Worm (Caenorhabditis elegans) whole organism, late embryonic: Measurements from ENCODE around the gene syd-1.
A peak's percentile ranks its signal among the peaks of the same experiment; 100 is the strongest.

Experiments used
- C08G9.2 ChIP-seq: sonication (generic microtip); optimal IDR thresholded peaks from 2 replicates; lab custom pipeline; 2016; ENCODE audit warnings: mild to moderate bottlenecking, missing genetic modification characterization, moderate library complexity, missing compliant biosample characterization
- F13H6.1 ChIP-seq: sonication (generic microtip); optimal IDR thresholded peaks from 2 replicates; lab custom pipeline; 2016; ENCODE audit warnings: missing genetic modification characterization, missing compliant biosample characterization
- T23F11.4 ChIP-seq: fragments of 200-800 bp; sonication (Bioruptor generic); optimal IDR thresholded peaks from 2 replicates; lab custom pipeline; 2018; ENCODE audit warnings: mild to moderate bottlenecking, missing genetic modification characterization, missing compliant biosample characterization
- Y22D7AL.16 ChIP-seq: sonication (generic microtip); optimal IDR thresholded peaks from 2 replicates; lab custom pipeline; 2016; ENCODE audit warnings: missing genetic modification characterization, missing compliant biosample characterization
- ahr-1 ChIP-seq: sonication (generic microtip); optimal IDR thresholded peaks from 2 replicates; lab custom pipeline; 2016; ENCODE audit warnings: missing genetic modification characterization, missing compliant biosample characterization
- ceh-14 ChIP-seq: sonication (generic microtip); optimal IDR thresholded peaks from 2 replicates; lab custom pipeline; 2016; ENCODE audit warnings: missing genotype, missing genetic modification characterization, missing compliant biosample characterization
- ceh-2 ChIP-seq: sonication (generic microtip); optimal IDR thresholded peaks from 2 replicates; lab custom pipeline; 2016; ENCODE audit warnings: missing genotype, missing genetic modification characterization, missing compliant biosample characterization
- ceh-22 ChIP-seq: sonication (generic microtip); optimal IDR thresholded peaks from 2 replicates; lab custom pipeline; 2017; ENCODE audit warnings: missing biosample characterization, missing genetic modification characterization
- ceh-30 ChIP-seq: fragments of 150-350 bp; optimal IDR thresholded peaks from 2 replicates; lab custom pipeline; 2014; ENCODE audit warnings: missing biosample characterization, missing genetic modification characterization
- ceh-31 ChIP-seq: sonication (generic microtip); optimal IDR thresholded peaks from 2 replicates; lab custom pipeline; 2016; ENCODE audit warnings: missing genetic modification characterization, missing compliant biosample characterization
- ceh-48 ChIP-seq: sonication (generic microtip); optimal IDR thresholded peaks from 2 replicates; lab custom pipeline; 2016; ENCODE audit warnings: missing genetic modification characterization, inconsistent platforms, missing compliant biosample characterization
- ceh-6 ChIP-seq: fragments of 200-800 bp; sonication (Bioruptor generic); optimal IDR thresholded peaks from 2 replicates; lab custom pipeline; 2018; ENCODE audit warnings: mild to moderate bottlenecking, missing genetic modification characterization, missing compliant biosample characterization
- ceh-9 ChIP-seq: sonication (generic microtip); optimal IDR thresholded peaks from 2 replicates; lab custom pipeline; 2016; ENCODE audit warnings: mild to moderate bottlenecking, missing genetic modification characterization, inconsistent platforms, missing compliant biosample characterization
- che-1 ChIP-seq: sonication (generic microtip); optimal IDR thresholded peaks from 2 replicates; lab custom pipeline; 2016; ENCODE audit warnings: mild to moderate bottlenecking, missing genetic modification characterization, missing compliant biosample characterization
- dmd-4 ChIP-seq: sonication (generic microtip); optimal IDR thresholded peaks from 2 replicates; lab custom pipeline; 2016; ENCODE audit warnings: borderline replicate concordance, missing genetic modification characterization, missing compliant biosample characterization
- elt-2 ChIP-seq: sonication (generic microtip); optimal IDR thresholded peaks from 2 replicates; lab custom pipeline; 2016; ENCODE audit warnings: missing genetic modification reagents, missing genetic modification characterization, missing compliant biosample characterization
- eyg-1 ChIP-seq: sonication (generic microtip); optimal IDR thresholded peaks from 2 replicates; lab custom pipeline; 2016; ENCODE audit warnings: missing genotype, missing genetic modification characterization, missing compliant biosample characterization
- fax-1 ChIP-seq: sonication (generic microtip); optimal IDR thresholded peaks from 2 replicates; lab custom pipeline; 2016; ENCODE audit warnings: missing genotype, missing genetic modification characterization, missing compliant biosample characterization
- fkh-10 ChIP-seq: fragments of 150-350 bp; optimal IDR thresholded peaks from 2 replicates; lab custom pipeline; 2014; ENCODE audit warnings: missing biosample characterization, missing genetic modification reagents, missing genetic modification characterization
- hlh-13 ChIP-seq: fragments of 200-800 bp; sonication (Bioruptor generic); optimal IDR thresholded peaks from 2 replicates; lab custom pipeline; 2018; ENCODE audit warnings: mild to moderate bottlenecking, missing genetic modification characterization, missing compliant biosample characterization
- hlh-15 ChIP-seq: sonication (generic microtip); optimal IDR thresholded peaks from 2 replicates; lab custom pipeline; 2016; ENCODE audit warnings: missing genetic modification characterization, missing compliant biosample characterization
- hlh-30 ChIP-seq: sonication (generic microtip); optimal IDR thresholded peaks from 2 replicates; lab custom pipeline; 2017; ENCODE audit warnings: antibody characterized with exemption, missing genetic modification characterization, missing compliant biosample characterization; ENCODE audit not compliant: insufficient read depth
- lin-11 ChIP-seq: fragments of 200-800 bp; sonication (Bioruptor generic); optimal IDR thresholded peaks from 2 replicates; lab custom pipeline; 2018; ENCODE audit warnings: mild to moderate bottlenecking, missing genetic modification characterization, missing compliant biosample characterization
- madf-2 ChIP-seq: sonication (generic microtip); optimal IDR thresholded peaks from 2 replicates; lab custom pipeline; 2017; ENCODE audit warnings: missing genetic modification characterization, missing compliant biosample characterization
- mec-3 ChIP-seq: sonication (generic microtip); optimal IDR thresholded peaks from 2 replicates; lab custom pipeline; 2016; ENCODE audit warnings: borderline replicate concordance, missing genetic modification characterization, missing compliant biosample characterization
- nfya-1 ChIP-seq: sonication (generic microtip); optimal IDR thresholded peaks from 2 replicates; lab custom pipeline; 2017; ENCODE audit warnings: missing genetic modification characterization, mild to moderate bottlenecking, missing compliant biosample characterization, antibody characterized with exemption, moderate library complexity
- nhr-11 ChIP-seq: fragments of 150-350 bp; optimal IDR thresholded peaks from 2 replicates; lab custom pipeline; 2014; ENCODE audit warnings: missing biosample characterization, missing genetic modification characterization
- nhr-232 ChIP-seq: sonication (generic microtip); optimal IDR thresholded peaks from 2 replicates; lab custom pipeline; 2016; ENCODE audit warnings: missing genetic modification characterization, missing compliant biosample characterization
- npax-4 ChIP-seq: sonication (generic microtip); optimal IDR thresholded peaks from 2 replicates; lab custom pipeline; 2016; ENCODE audit warnings: missing genetic modification characterization, missing compliant biosample characterization
- pag-3 ChIP-seq: sonication (generic microtip); optimal IDR thresholded peaks from 2 replicates; lab custom pipeline; 2016; ENCODE audit warnings: missing compliant biosample characterization, missing genetic modification characterization, borderline replicate concordance
- pat-9 ChIP-seq: fragments of 200-800 bp; sonication (Bioruptor generic); optimal IDR thresholded peaks from 2 replicates; lab custom pipeline; 2018; ENCODE audit warnings: mild to moderate bottlenecking, missing genetic modification characterization, moderate library complexity, missing compliant biosample characterization
- pax-1 ChIP-seq: fragments of 150-350 bp; optimal IDR thresholded peaks from 2 replicates; lab custom pipeline; 2014; ENCODE audit warnings: missing biosample characterization, missing genetic modification characterization
- pha-2 ChIP-seq: sonication (generic microtip); optimal IDR thresholded peaks from 2 replicates; lab custom pipeline; 2017; ENCODE audit warnings: mild to moderate bottlenecking, missing genetic modification characterization, missing compliant biosample characterization
- pha-4 ChIP-seq: fragments of 150-350 bp; optimal IDR thresholded peaks from 2 replicates; lab custom pipeline; 2018; ENCODE audit warnings: missing biosample characterization, missing genetic modification reagents, missing genetic modification characterization
- pqm-1 ChIP-seq: sonication (generic microtip); optimal IDR thresholded peaks from 2 replicates; lab custom pipeline; 2016; ENCODE audit warnings: missing genetic modification characterization, missing compliant biosample characterization
- pros-1 ChIP-seq: fragments of 150-350 bp; optimal IDR thresholded peaks from 2 replicates; lab custom pipeline; 2014; ENCODE audit warnings: missing biosample characterization, missing genetic modification reagents, missing genetic modification characterization
- rnt-1 ChIP-seq: sonication (generic microtip); optimal IDR thresholded peaks from 2 replicates; lab custom pipeline; 2016; ENCODE audit warnings: missing genetic modification characterization, missing compliant biosample characterization
- sdc-2 ChIP-seq: sonication (generic microtip); optimal IDR thresholded peaks from 2 replicates; lab custom pipeline; 2016; ENCODE audit warnings: missing genotype, missing genetic modification characterization, missing compliant biosample characterization
- sox-4 ChIP-seq: sonication (generic microtip); optimal IDR thresholded peaks from 2 replicates; lab custom pipeline; 2017; ENCODE audit warnings: mild to moderate bottlenecking, missing genetic modification characterization, inconsistent platforms, missing compliant biosample characterization
- syd-9 ChIP-seq: sonication (generic microtip); optimal IDR thresholded peaks from 2 replicates; lab custom pipeline; 2016; ENCODE audit warnings: mild to moderate bottlenecking, missing genetic modification characterization, moderate library complexity, missing compliant biosample characterization
- tbx-2 ChIP-seq: sonication (generic microtip); optimal IDR thresholded peaks from 2 replicates; lab custom pipeline; 2016; ENCODE audit warnings: missing genetic modification characterization, missing compliant biosample characterization
- ttx-3 ChIP-seq: sonication (generic microtip); optimal IDR thresholded peaks from 2 replicates; lab custom pipeline; 2016; ENCODE audit warnings: missing genetic modification reagents, missing genetic modification characterization, missing compliant biosample characterization
- unc-42 ChIP-seq: sonication (generic microtip); optimal IDR thresholded peaks from 2 replicates; lab custom pipeline; 2016; ENCODE audit warnings: missing genotype, missing genetic modification characterization, missing compliant biosample characterization
- unc-55 ChIP-seq: sonication (generic microtip); optimal IDR thresholded peaks from 2 replicates; lab custom pipeline; 2017; ENCODE audit warnings: missing biosample characterization, missing genetic modification reagents, missing genetic modification characterization
- zip-5 ChIP-seq: sonication (generic microtip); optimal IDR thresholded peaks from 2 replicates; lab custom pipeline; 2016; ENCODE audit warnings: missing genetic modification characterization, missing compliant biosample characterization

syd-1 gene

ce11 chrII:7599357-7599756, 4.6 kb upstream of the syd-1 start, which contains the start of gene npp-21:
Gene npp-21, plus strand, starts transcription at chrII:7599657.
- TF ChIP-seq pha-4 (tag; lab: Kevin White, UChicago) (no peak), tbx-2 (tag; lab: Kevin White, UChicago) (no peak), hlh-13 (GFP tag; lab: Kevin White, UChicago) (no peak), pat-9 (no peak), ceh-2 (tag; lab: Kevin White, UChicago) (no peak), pax-1 (no peak), ceh-6 (GFP tag; lab: Kevin White, UChicago) (no peak), ceh-9 (tag; lab: Kevin White, UChicago) (no peak), pag-3 (tag; lab: Kevin White, UChicago) (no peak), rnt-1 (tag; lab: Kevin White, UChicago) (no peak), sox-4 (tag; lab: Kevin White, UChicago) (no peak), zip-5 (tag; lab: Kevin White, UChicago) (no peak), pha-2 (no peak), ceh-48 (tag; lab: Kevin White, UChicago) (no peak), lin-11 (no peak), ahr-1 (tag; lab: Kevin White, UChicago) (no peak), ceh-14 (no peak), syd-9 (tag; lab: Kevin White, UChicago) (no peak), hlh-30 (tag; lab: Kevin White, UChicago) (no peak)

ce11 chrII:7598702-7599314, 4.1 kb upstream of the syd-1 start, which contains the start of gene pgam-5:
Gene pgam-5, minus strand, starts transcription at chrII:7598752.
- TF ChIP-seq pag-3 (tag; lab: Kevin White, UChicago) (no peak), ceh-6 (GFP tag; lab: Kevin White, UChicago) (no peak), F13H6.1 (tag; lab: Kevin White, UChicago) (no peak), Y22D7AL.16 (tag; lab: Kevin White, UChicago) (no peak), unc-55 (GFP tag; lab: Kevin White, UChicago) (no peak), C08G9.2 (tag; lab: Kevin White, UChicago) (no peak), elt-2 (tag; lab: Kevin White, UChicago) (no peak), nhr-11 (tag; lab: Kevin White, UChicago) (no peak), sox-4 (tag; lab: Kevin White, UChicago) (no peak), hlh-15 (tag; lab: Kevin White, UChicago) (no peak), ceh-31 (tag; lab: Kevin White, UChicago) (no peak), nhr-232 (no peak), ceh-22 (tag; lab: Kevin White, UChicago) (no peak), ttx-3 (tag; lab: Kevin White, UChicago) (no peak), ceh-30 (tag; lab: Kevin White, UChicago) (no peak), madf-2 (tag; lab: Kevin White, UChicago) (no peak), hlh-13 (GFP tag; lab: Kevin White, UChicago) (no peak), ahr-1 (tag; lab: Kevin White, UChicago) (no peak)

ce11 chrII:7594262-7594661, 450 bp downstream of the syd-1 start:
- no peak for TF ChIP-seq sdc-2 (tag; lab: Kevin White, UChicago)
- TF ChIP-seq unc-42, result peak; percentile 84
- TF ChIP-seq fax-1 (tag; lab: Kevin White, UChicago), result no peak
- no peak for TF ChIP-seq T23F11.4 (GFP tag; lab: Kevin White, UChicago)
- no peak for TF ChIP-seq ceh-22 (tag; lab: Kevin White, UChicago)

ce11 chrII:7593227-7593626, 1.5 kb downstream of the syd-1 start:
- no peak for TF ChIP-seq hlh-13 (GFP tag; lab: Kevin White, UChicago)
- TF ChIP-seq npax-4, result no peak
- TF ChIP-seq pha-2, result no peak
- no peak for TF ChIP-seq eyg-1
- peak; percentile 74 for TF ChIP-seq ceh-48 (tag; lab: Kevin White, UChicago)
- no peak for TF ChIP-seq ceh-14
- no peak for TF ChIP-seq ceh-6 (GFP tag; lab: Kevin White, UChicago)
- no peak for TF ChIP-seq mec-3 (tag; lab: Kevin White, UChicago)
- TF ChIP-seq madf-2 (tag; lab: Kevin White, UChicago), result no peak
- TF ChIP-seq pqm-1 (tag; lab: Kevin White, UChicago), result no peak
- no peak for TF ChIP-seq dmd-4
- no peak for TF ChIP-seq fkh-10
- TF ChIP-seq ceh-22 (tag; lab: Kevin White, UChicago), result no peak
- peak; percentile 36 for TF ChIP-seq tbx-2 (tag; lab: Kevin White, UChicago)
- no peak for TF ChIP-seq pros-1 (tag; lab: Kevin White, UChicago)
- peak; percentile 12 for TF ChIP-seq nfya-1
- no peak for TF ChIP-seq pax-1
- peak; percentile 24 for TF ChIP-seq F13H6.1 (tag; lab: Kevin White, UChicago)
- TF ChIP-seq sdc-2 (tag; lab: Kevin White, UChicago), result no peak
- TF ChIP-seq che-1 (tag; lab: Kevin White, UChicago), result no peak
